Fruit fly (Drosophila melanogaster) whole organism, embryonic: Measurements from ENCODE around the gene r2d2.

Experiments
- CG12155 ChIP-seq: fragments of 200-800 bp; sonication (Bioruptor generic); optimal IDR thresholded peaks from 3 replicates; lab custom pipeline; 2016; ENCODE audit warnings: missing biosample characterization, missing genetic modification characterization
- CG15011 ChIP-seq: fragments of 200-800 bp; sonication (Bioruptor generic); optimal IDR thresholded peaks from 3 replicates; lab custom pipeline; 2018; ENCODE audit warnings: missing biosample characterization, mild to moderate bottlenecking, missing genetic modification characterization
- CG30431 ChIP-seq: fragments of 200-800 bp; sonication (Bioruptor generic); optimal IDR thresholded peaks from 2 replicates; lab custom pipeline; 2017; ENCODE audit warnings: missing biosample characterization, missing genetic modification characterization
- CG31365 ChIP-seq: fragments of 200-800 bp; sonication (Bioruptor generic); optimal IDR thresholded peaks from 2 replicates; lab custom pipeline; 2018; ENCODE audit warnings: missing biosample characterization, mild to moderate bottlenecking, missing genetic modification characterization
- CG33213 ChIP-seq: fragments of 200-800 bp; sonication (Bioruptor generic); optimal IDR thresholded peaks from 3 replicates; lab custom pipeline; 2016; ENCODE audit warnings: missing biosample characterization, missing genetic modification characterization
- Ets97D ChIP-seq: fragments of 200-800 bp; sonication (Bioruptor generic); optimal IDR thresholded peaks from 3 replicates; lab custom pipeline; 2016; ENCODE audit warnings: missing biosample characterization, missing genetic modification characterization
- PHDP ChIP-seq: fragments of 200-800 bp; sonication (Bioruptor generic); optimal IDR thresholded peaks from 3 replicates; lab custom pipeline; 2018; ENCODE audit warnings: missing biosample characterization, mild to moderate bottlenecking, missing genetic modification characterization, moderate library complexity
- Sry-δ ChIP-seq: fragments of 200-800 bp; sonication (Bioruptor generic); optimal IDR thresholded peaks from 2 replicates; lab custom pipeline; 2016; ENCODE audit warnings: missing biosample characterization, missing genetic modification characterization
- bowl ChIP-seq: fragments of 200-800 bp; sonication (Bioruptor generic); IDR thresholded peaks from 2 replicates; pipeline ENCODE4 v1.3.6; 2022; ENCODE audit warnings: missing biosample characterization, missing genetic modification characterization
- cwo ChIP-seq: fragments of 200-800 bp; sonication (Bioruptor generic); optimal IDR thresholded peaks from 3 replicates; lab custom pipeline; 2017; ENCODE audit warnings: missing biosample characterization, missing genetic modification characterization, mild to moderate bottlenecking, moderate library complexity, missing genetic modification reagents
- dysf ChIP-seq: fragments of 200-800 bp; sonication (Bioruptor generic); IDR thresholded peaks from 3 replicates; pipeline ENCODE4 v1.3.6; 2022; ENCODE audit warnings: missing biosample characterization, missing genetic modification characterization
- fd64A ChIP-seq: fragments of 200-800 bp; sonication (Bioruptor generic); optimal IDR thresholded peaks from 3 replicates; lab custom pipeline; 2018; ENCODE audit warnings: missing biosample characterization, mild to moderate bottlenecking, missing genetic modification characterization

DNA sequence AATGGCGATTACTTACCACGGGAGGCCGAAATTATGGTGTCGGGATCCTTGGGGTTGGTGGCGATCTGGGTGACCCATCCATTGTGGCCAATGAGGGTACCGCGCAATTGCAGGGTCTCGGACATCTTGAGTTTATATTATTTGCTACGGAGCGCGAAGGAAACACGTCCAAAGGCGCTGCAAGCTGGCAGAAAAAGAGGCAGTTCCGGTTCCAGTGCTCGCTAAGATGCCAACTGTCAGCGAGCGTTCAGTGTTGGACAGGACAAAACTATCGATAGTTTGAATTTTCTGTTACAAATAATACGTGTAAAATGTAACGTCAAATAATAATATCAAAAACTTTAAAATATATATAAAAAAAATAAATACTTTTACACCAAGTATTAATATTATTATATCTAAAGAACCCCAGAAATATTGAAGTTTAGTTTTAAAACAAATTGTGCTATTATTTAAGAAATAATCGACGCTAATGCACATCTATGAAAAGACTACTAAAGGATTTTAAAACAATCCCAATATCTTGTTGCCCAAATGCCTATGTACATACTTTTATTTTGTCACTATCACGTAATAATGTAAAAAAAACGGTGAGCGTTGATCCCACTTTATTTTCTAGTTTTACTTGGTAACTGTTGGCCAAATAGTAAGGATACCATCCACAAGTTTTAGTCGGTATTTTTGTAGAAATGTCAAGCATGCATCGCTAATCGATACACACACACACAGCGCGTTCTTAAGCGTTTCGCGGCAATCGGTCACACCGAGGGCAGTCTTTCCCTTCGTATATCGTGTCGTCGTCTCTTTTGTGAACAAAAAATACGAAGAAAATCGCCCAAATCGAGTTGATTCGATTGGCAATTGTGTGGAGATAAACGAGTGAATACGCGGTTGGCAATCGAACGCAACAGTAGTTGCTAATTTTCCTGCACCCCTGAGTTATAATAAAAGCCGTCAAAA lies 27.4 kb downstream of the r2d2 start, which contains the start of the genes Rack1 and mts:
- TF ChIP-seq CG33213 (GFP tag; lab: Kevin White, UChicago): peak; percentile 81
- TF ChIP-seq dysf (GFP tag; lab: Robert Waterston, UW): peak; percentile 75; the same call in 2 of the 3 replicates
- TF ChIP-seq CG12155 (GFP tag; lab: Kevin White, UChicago): peak; percentile 71
- peak; percentile 86 for TF ChIP-seq PHDP
- peak; percentile 60 for TF ChIP-seq cwo (GFP tag; lab: Kevin White, UChicago)
- peak; percentile 82 for TF ChIP-seq CG31365 (tag; lab: Kevin White, UChicago)
- TF ChIP-seq Ets97D (GFP tag; lab: Kevin White, UChicago): peak; percentile 99
- peak; percentile 32; the same call in 1 of the 2 replicates for TF ChIP-seq bowl (GFP tag; lab: Robert Waterston, UW)
- peak; percentile 91 for TF ChIP-seq fd64A (GFP tag; lab: Kevin White, UChicago)
- peak; percentile 71 for TF ChIP-seq CG30431
- peak; percentile 80 for TF ChIP-seq CG15011
- peak; percentile 34 for TF ChIP-seq Sry-δ (GFP tag; lab: Kevin White, UChicago)
